Worm (Caenorhabditis elegans) whole organism, early embryonic: ENCODE measurements around the gene clec-35.

Source experiments
- F13C5.2 ChIP-seq: sonication (generic microtip); optimal IDR thresholded peaks from 2 replicates; lab custom pipeline; 2017; ENCODE audit warnings: mild to moderate bottlenecking, missing genetic modification characterization, inconsistent platforms, missing compliant biosample characterization
- aly-1 ChIP-seq: sonication (generic microtip); optimal IDR thresholded peaks from 2 replicates; lab custom pipeline; 2016; ENCODE audit warnings: missing genetic modification characterization, missing compliant biosample characterization
- ama-1 ChIP-seq: fragments of 150-350 bp; optimal IDR thresholded peaks from 2 replicates; lab custom pipeline; 2014
- ceh-13 ChIP-seq: fragments of 200-800 bp; sonication (Bioruptor generic); optimal IDR thresholded peaks from 2 replicates; lab custom pipeline; 2018; ENCODE audit warnings: mild to moderate bottlenecking, missing genetic modification characterization, missing compliant biosample characterization
- hmbx-1 ChIP-seq: sonication (generic microtip); optimal IDR thresholded peaks from 2 replicates; lab custom pipeline; 2016; ENCODE audit warnings: mild to moderate bottlenecking, missing genetic modification characterization, missing compliant biosample characterization
- hmg-4 ChIP-seq: fragments of 200-800 bp; sonication (Bioruptor generic); optimal IDR thresholded peaks from 2 replicates; lab custom pipeline; 2018; ENCODE audit warnings: mild to moderate bottlenecking, missing genetic modification characterization, missing compliant biosample characterization
- sea-1 ChIP-seq: fragments of 200-800 bp; sonication (Bioruptor generic); conservative IDR thresholded peaks from 2 replicates; pipeline ENCODE4 v1.3.6; 2022; ENCODE audit warnings: missing genetic modification characterization, missing compliant biosample characterization

ce11 chrV:16879532-16879931, 25.7 kb upstream of the clec-35 start:
- TF ChIP-seq aly-1 (tag; lab: Kevin White, UChicago) (no peak), ama-1 (lab: Kevin White, UChicago) (no peak), ceh-13 (GFP tag; lab: Kevin White, UChicago) (no peak), hmbx-1 (tag; lab: Kevin White, UChicago) (no peak), F13C5.2 (tag; lab: Kevin White, UChicago) (no peak), hmg-4 (no peak), sea-1 (GFP tag; lab: Robert Waterston, UW) (no peak)
